Worm (Caenorhabditis elegans) whole organism, late embryonic: Measurements from ENCODE around the gene K10H10.7.

Source experiments
- C08G9.2 ChIP-seq: sonication (generic microtip); optimal IDR thresholded peaks from 2 replicates; lab custom pipeline; 2016; ENCODE audit warnings: mild to moderate bottlenecking, missing genetic modification characterization, moderate library complexity, missing compliant biosample characterization
- C38D4.7 ChIP-seq: fragments of 200-800 bp; sonication (Bioruptor generic); optimal IDR thresholded peaks from 2 replicates; lab custom pipeline; 2018; ENCODE audit warnings: mild to moderate bottlenecking, missing genetic modification characterization, moderate library complexity, missing compliant biosample characterization
- F13H6.1 ChIP-seq: sonication (generic microtip); optimal IDR thresholded peaks from 2 replicates; lab custom pipeline; 2016; ENCODE audit warnings: missing genetic modification characterization, missing compliant biosample characterization
- T23F11.4 ChIP-seq: fragments of 200-800 bp; sonication (Bioruptor generic); optimal IDR thresholded peaks from 2 replicates; lab custom pipeline; 2018; ENCODE audit warnings: mild to moderate bottlenecking, missing genetic modification characterization, missing compliant biosample characterization
- Y22D7AL.16 ChIP-seq: sonication (generic microtip); optimal IDR thresholded peaks from 2 replicates; lab custom pipeline; 2016; ENCODE audit warnings: missing genetic modification characterization, missing compliant biosample characterization
- ahr-1 ChIP-seq: sonication (generic microtip); optimal IDR thresholded peaks from 2 replicates; lab custom pipeline; 2016; ENCODE audit warnings: missing genetic modification characterization, missing compliant biosample characterization
- ceh-19 ChIP-seq: fragments of 200-800 bp; sonication (Bioruptor generic); optimal IDR thresholded peaks from 2 replicates; lab custom pipeline; 2018; ENCODE audit warnings: mild to moderate bottlenecking, missing genetic modification characterization, missing compliant biosample characterization
- ceh-2 ChIP-seq: sonication (generic microtip); optimal IDR thresholded peaks from 2 replicates; lab custom pipeline; 2016; ENCODE audit warnings: missing genotype, missing genetic modification characterization, missing compliant biosample characterization
- ceh-22 ChIP-seq: sonication (generic microtip); optimal IDR thresholded peaks from 2 replicates; lab custom pipeline; 2017; ENCODE audit warnings: missing biosample characterization, missing genetic modification characterization
- ceh-31 ChIP-seq: sonication (generic microtip); optimal IDR thresholded peaks from 2 replicates; lab custom pipeline; 2016; ENCODE audit warnings: missing genetic modification characterization, missing compliant biosample characterization
- ceh-48 ChIP-seq: sonication (generic microtip); optimal IDR thresholded peaks from 2 replicates; lab custom pipeline; 2016; ENCODE audit warnings: missing genetic modification characterization, inconsistent platforms, missing compliant biosample characterization
- ceh-9 ChIP-seq: sonication (generic microtip); optimal IDR thresholded peaks from 2 replicates; lab custom pipeline; 2016; ENCODE audit warnings: mild to moderate bottlenecking, missing genetic modification characterization, inconsistent platforms, missing compliant biosample characterization
- che-1 ChIP-seq: sonication (generic microtip); optimal IDR thresholded peaks from 2 replicates; lab custom pipeline; 2016; ENCODE audit warnings: mild to moderate bottlenecking, missing genetic modification characterization, missing compliant biosample characterization
- dve-1 ChIP-seq: sonication (generic microtip); optimal IDR thresholded peaks from 2 replicates; lab custom pipeline; 2017; ENCODE audit warnings: antibody characterized with exemption, mild to moderate bottlenecking, missing genetic modification characterization, missing compliant biosample characterization
- elt-4 ChIP-seq: sonication (generic microtip); optimal IDR thresholded peaks from 2 replicates; lab custom pipeline; 2016; ENCODE audit warnings: missing genetic modification characterization, missing compliant biosample characterization
- ets-4 ChIP-seq: sonication (generic microtip); optimal IDR thresholded peaks from 2 replicates; lab custom pipeline; 2016; ENCODE audit warnings: missing genetic modification characterization, missing compliant biosample characterization
- eyg-1 ChIP-seq: sonication (generic microtip); optimal IDR thresholded peaks from 2 replicates; lab custom pipeline; 2016; ENCODE audit warnings: missing genotype, missing genetic modification characterization, missing compliant biosample characterization
- fkh-10 ChIP-seq: fragments of 150-350 bp; optimal IDR thresholded peaks from 2 replicates; lab custom pipeline; 2014; ENCODE audit warnings: missing biosample characterization, missing genetic modification reagents, missing genetic modification characterization
- fkh-6 ChIP-seq: sonication (generic microtip); optimal IDR thresholded peaks from 2 replicates; lab custom pipeline; 2016; ENCODE audit warnings: missing genetic modification characterization, missing compliant biosample characterization
- gmeb-2 ChIP-seq: sonication (generic microtip); optimal IDR thresholded peaks from 2 replicates; lab custom pipeline; 2016; ENCODE audit warnings: missing genetic modification characterization, inconsistent platforms, missing compliant biosample characterization
- hlh-13 ChIP-seq: fragments of 200-800 bp; sonication (Bioruptor generic); optimal IDR thresholded peaks from 2 replicates; lab custom pipeline; 2018; ENCODE audit warnings: mild to moderate bottlenecking, missing genetic modification characterization, missing compliant biosample characterization
- hlh-8 ChIP-seq: sonication (generic microtip); optimal IDR thresholded peaks from 2 replicates; lab custom pipeline; 2016; ENCODE audit warnings: missing genotype, missing genetic modification characterization, missing compliant biosample characterization
- lin-11 ChIP-seq: fragments of 200-800 bp; sonication (Bioruptor generic); optimal IDR thresholded peaks from 2 replicates; lab custom pipeline; 2018; ENCODE audit warnings: mild to moderate bottlenecking, missing genetic modification characterization, missing compliant biosample characterization
- mec-3 ChIP-seq: sonication (generic microtip); optimal IDR thresholded peaks from 2 replicates; lab custom pipeline; 2016; ENCODE audit warnings: borderline replicate concordance, missing genetic modification characterization, missing compliant biosample characterization
- nfya-1 ChIP-seq: sonication (generic microtip); optimal IDR thresholded peaks from 2 replicates; lab custom pipeline; 2017; ENCODE audit warnings: missing genetic modification characterization, mild to moderate bottlenecking, missing compliant biosample characterization, antibody characterized with exemption, moderate library complexity
- pat-9 ChIP-seq: fragments of 200-800 bp; sonication (Bioruptor generic); optimal IDR thresholded peaks from 2 replicates; lab custom pipeline; 2018; ENCODE audit warnings: mild to moderate bottlenecking, missing genetic modification characterization, moderate library complexity, missing compliant biosample characterization
- pha-2 ChIP-seq: sonication (generic microtip); optimal IDR thresholded peaks from 2 replicates; lab custom pipeline; 2017; ENCODE audit warnings: mild to moderate bottlenecking, missing genetic modification characterization, missing compliant biosample characterization
- pha-4 ChIP-seq: fragments of 150-350 bp; optimal IDR thresholded peaks from 2 replicates; lab custom pipeline; 2018; ENCODE audit warnings: missing biosample characterization, missing genetic modification reagents, missing genetic modification characterization
- ref-2 ChIP-seq: sonication (generic microtip); optimal IDR thresholded peaks from 2 replicates; lab custom pipeline; 2016; ENCODE audit warnings: missing genetic modification characterization, missing compliant biosample characterization
- rnt-1 ChIP-seq: sonication (generic microtip); optimal IDR thresholded peaks from 2 replicates; lab custom pipeline; 2016; ENCODE audit warnings: missing genetic modification characterization, missing compliant biosample characterization
- sdc-2 ChIP-seq: sonication (generic microtip); optimal IDR thresholded peaks from 2 replicates; lab custom pipeline; 2016; ENCODE audit warnings: missing genotype, missing genetic modification characterization, missing compliant biosample characterization
- sox-2 ChIP-seq: fragments of 200-800 bp; sonication (Bioruptor generic); IDR thresholded peaks from 2 replicates; pipeline ENCODE4 v1.3.6; 2022; ENCODE audit warnings: missing genetic modification reagents, missing genetic modification characterization, missing compliant biosample characterization
- tbx-7 ChIP-seq: sonication (generic microtip); optimal IDR thresholded peaks from 2 replicates; lab custom pipeline; 2016; ENCODE audit warnings: missing genotype, missing genetic modification characterization, missing compliant biosample characterization
- ttx-3 ChIP-seq: sonication (generic microtip); optimal IDR thresholded peaks from 2 replicates; lab custom pipeline; 2016; ENCODE audit warnings: missing genetic modification reagents, missing genetic modification characterization, missing compliant biosample characterization
- unc-55 ChIP-seq: sonication (generic microtip); optimal IDR thresholded peaks from 2 replicates; lab custom pipeline; 2017; ENCODE audit warnings: missing biosample characterization, missing genetic modification reagents, missing genetic modification characterization

Gene K10H10.7

ce11 chrII:14523645-14524223 lies 16.3 kb upstream of the K10H10.7 start, which contains the start of gene pot-2:
pot-2 (plus strand) TSS chrII:14524173.
- TF ChIP-seq nfya-1 (tag; lab: Kevin White, UChicago) = no peak
- TF ChIP-seq F13H6.1 (tag; lab: Kevin White, UChicago) = no peak
- no peak for TF ChIP-seq ttx-3 (tag; lab: Kevin White, UChicago)

ce11 chrII:14523070-14523572 lies 15.7 kb upstream of the K10H10.7 start, which contains the start of gene btb-20:
btb-20 (minus strand) TSS chrII:14523522.
- TF ChIP-seq pha-2 (tag; lab: Kevin White, UChicago) = no peak

DNA sequence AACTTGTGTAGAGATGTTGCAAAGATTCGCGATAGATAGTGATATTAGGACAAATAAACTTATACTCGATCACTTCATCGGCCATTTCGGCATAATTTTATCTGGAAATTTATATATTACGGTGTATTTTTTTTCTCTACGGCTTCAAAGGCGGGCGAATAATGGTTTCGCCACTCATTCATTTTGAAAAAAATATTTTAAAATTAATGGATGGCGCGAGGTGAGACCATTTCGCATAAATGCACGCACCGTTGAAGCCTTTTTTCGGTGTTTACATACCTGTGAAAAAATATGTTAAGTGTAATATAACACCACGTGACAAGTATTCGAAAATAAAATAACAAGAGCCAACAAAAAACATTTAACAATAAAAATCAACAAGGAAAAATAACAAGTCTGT lies 14.6 kb upstream of the K10H10.7 start, which contains the start of gene btb-19:
TSS of gene btb-19 (minus strand) at position 101 of the 400 bp plus-strand sequence.
- no peak for TF ChIP-seq Y22D7AL.16 (tag; lab: Kevin White, UChicago)
- no peak for TF ChIP-seq lin-11 (tag; lab: Kevin White, UChicago)
- TF ChIP-seq elt-4 (tag; lab: Kevin White, UChicago) = no peak
- TF ChIP-seq unc-55 (GFP tag; lab: Kevin White, UChicago) = no peak
- TF ChIP-seq sox-2 (GFP tag; lab: Robert Waterston, UW) = no peak
- no peak for TF ChIP-seq fkh-10 (GFP tag; lab: Kevin White, UChicago)
- TF ChIP-seq sdc-2 (tag; lab: Kevin White, UChicago) = no peak
- no peak for TF ChIP-seq dve-1 (tag; lab: Kevin White, UChicago)
- TF ChIP-seq mec-3 (tag; lab: Kevin White, UChicago) = no peak
- no peak for TF ChIP-seq ref-2 (tag; lab: Kevin White, UChicago)
- TF ChIP-seq hlh-13 = no peak
- TF ChIP-seq pha-4 = no peak
- no peak for TF ChIP-seq T23F11.4 (GFP tag; lab: Kevin White, UChicago)
- no peak for TF ChIP-seq rnt-1 (tag; lab: Kevin White, UChicago)
- TF ChIP-seq tbx-7 (tag; lab: Kevin White, UChicago) = no peak
- no peak for TF ChIP-seq pat-9
- no peak for TF ChIP-seq ahr-1 (tag; lab: Kevin White, UChicago)

DNA sequence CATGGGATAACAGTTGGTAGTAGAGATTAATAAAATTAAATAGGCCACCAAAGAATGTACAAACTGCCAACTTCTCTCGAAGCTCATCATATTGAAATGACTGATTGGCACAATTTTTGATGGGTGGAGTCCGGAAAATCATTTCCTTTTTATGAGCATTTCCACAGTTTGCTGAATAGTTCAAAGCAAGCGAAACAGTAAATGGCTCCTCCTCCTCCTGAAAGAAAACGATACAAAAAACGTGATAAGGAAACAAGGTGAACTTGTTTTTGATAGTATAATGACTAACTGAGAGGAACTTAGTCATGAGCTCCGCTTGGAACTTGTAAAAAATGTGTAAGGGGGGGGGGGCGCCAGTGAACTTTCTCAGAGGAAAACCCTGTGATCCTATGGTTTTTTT lies 7.6 kb upstream of the K10H10.7 start, which contains the start of gene K10H10.9:
TSS of gene K10H10.9 (minus strand) at position 101 of the 400 bp plus-strand sequence.
- TF ChIP-seq ceh-9 (tag; lab: Kevin White, UChicago) = no peak
- no peak for TF ChIP-seq ceh-22
- no peak for TF ChIP-seq ets-4
- no peak for TF ChIP-seq C08G9.2 (tag; lab: Kevin White, UChicago)
- TF ChIP-seq hlh-8 (tag; lab: Kevin White, UChicago) = no peak
- TF ChIP-seq fkh-6 (tag; lab: Kevin White, UChicago) = no peak
- no peak for TF ChIP-seq che-1 (tag; lab: Kevin White, UChicago)
- TF ChIP-seq eyg-1 (tag; lab: Kevin White, UChicago) = no peak
- no peak for TF ChIP-seq ceh-19 (GFP tag; lab: Kevin White, UChicago)
- TF ChIP-seq ceh-48 (tag; lab: Kevin White, UChicago) = no peak
- no peak for TF ChIP-seq ceh-2 (tag; lab: Kevin White, UChicago)
- no peak for TF ChIP-seq C38D4.7 (GFP tag; lab: Kevin White, UChicago)
- no peak for TF ChIP-seq gmeb-2
- TF ChIP-seq Y22D7AL.16 (tag; lab: Kevin White, UChicago) = no peak
- no peak for TF ChIP-seq pha-4
- no peak for TF ChIP-seq hlh-13
- TF ChIP-seq ceh-31 (tag; lab: Kevin White, UChicago) = no peak
- no peak for TF ChIP-seq nfya-1 (tag; lab: Kevin White, UChicago)
- TF ChIP-seq F13H6.1 (tag; lab: Kevin White, UChicago) = no peak
- TF ChIP-seq, all 69 proteins: peak for 0
